Fruit fly (Drosophila melanogaster) whole organism, embryonic: ENCODE measurements around the gene CG31627.
A peak's percentile ranks its signal among the peaks of the same experiment; 100 is the strongest.

Source experiments
- Bdp1 ChIP-seq: fragments of 200-800 bp; sonication (Bioruptor generic); optimal IDR thresholded peaks from 3 replicates; lab custom pipeline; 2016; ENCODE audit warnings: missing biosample characterization, missing genetic modification characterization
- CG11085 ChIP-seq: fragments of 200-800 bp; sonication (Bioruptor generic); IDR thresholded peaks from 2 replicates; pipeline ENCODE4 v1.3.6; 2022; ENCODE audit warnings: missing biosample characterization, missing genetic modification characterization
- CG11560 ChIP-seq: fragments of 200-800 bp; sonication (Bioruptor generic); IDR thresholded peaks from 3 replicates; pipeline ENCODE4 v1.3.6; 2022; ENCODE audit warnings: missing biosample characterization, missing genetic modification characterization
- CG12219 ChIP-seq: fragments of 200-800 bp; sonication (Bioruptor generic); optimal IDR thresholded peaks from 3 replicates; lab custom pipeline; 2018; ENCODE audit warnings: missing biosample characterization, mild to moderate bottlenecking, missing genetic modification characterization
- CG14050 ChIP-seq: fragments of 200-800 bp; sonication (Bioruptor generic); IDR thresholded peaks from 3 replicates; pipeline ENCODE4 v1.3.6; 2022; ENCODE audit warnings: missing biosample characterization, missing genetic modification characterization
- CG15601 ChIP-seq: fragments of 200-800 bp; sonication (Bioruptor generic); optimal IDR thresholded peaks from 3 replicates; lab custom pipeline; 2019; ENCODE audit warnings: missing biosample characterization, mild to moderate bottlenecking, missing genetic modification characterization, moderate library complexity
- CG18476 ChIP-seq: fragments of 200-800 bp; sonication (Bioruptor generic); optimal IDR thresholded peaks from 2 replicates; lab custom pipeline; 2016; ENCODE audit warnings: missing biosample characterization, mild to moderate bottlenecking, missing genetic modification characterization
- CG2120 ChIP-seq: fragments of 200-800 bp; sonication (Bioruptor generic); optimal IDR thresholded peaks from 3 replicates; lab custom pipeline; 2016; ENCODE audit warnings: missing biosample characterization, missing genetic modification characterization
- CG30020 ChIP-seq: fragments of 200-800 bp; optimal IDR thresholded peaks from 2 replicates; lab custom pipeline; 2019; ENCODE audit warnings: missing biosample characterization, mild to moderate bottlenecking, missing genetic modification characterization, moderate library complexity
- CG3281 ChIP-seq: fragments of 200-800 bp; sonication (Bioruptor generic); optimal IDR thresholded peaks from 3 replicates; lab custom pipeline; 2017; ENCODE audit warnings: missing biosample characterization, mild to moderate bottlenecking, missing genetic modification characterization
- CG33557 ChIP-seq: fragments of 200-800 bp; sonication (Bioruptor generic); optimal IDR thresholded peaks from 2 replicates; lab custom pipeline; 2019; ENCODE audit warnings: missing biosample characterization, mild to moderate bottlenecking, missing genetic modification characterization, moderate library complexity
- CG3407 ChIP-seq: fragments of 200-800 bp; sonication (Bioruptor generic); optimal IDR thresholded peaks from 2 replicates; lab custom pipeline; 2018; ENCODE audit warnings: missing biosample characterization, mild to moderate bottlenecking, missing genetic modification characterization
- CG6791 ChIP-seq: fragments of 200-800 bp; sonication (Bioruptor generic); IDR thresholded peaks from 3 replicates; pipeline ENCODE4 v1.3.6; 2022; ENCODE audit warnings: missing biosample characterization, missing genetic modification characterization; ENCODE audit not compliant: partially characterized antibody
- CG6854 ChIP-seq: fragments of 200-800 bp; sonication (Bioruptor generic); optimal IDR thresholded peaks from 3 replicates; lab custom pipeline; 2017; ENCODE audit warnings: missing biosample characterization, mild to moderate bottlenecking, missing genetic modification characterization
- CG7745 ChIP-seq: fragments of 200-800 bp; sonication (Bioruptor generic); optimal IDR thresholded peaks from 2 replicates; lab custom pipeline; 2018; ENCODE audit warnings: missing biosample characterization, mild to moderate bottlenecking, missing genetic modification characterization, moderate library complexity
- CG8359 ChIP-seq: fragments of 200-800 bp; sonication (Bioruptor generic); optimal IDR thresholded peaks from 2 replicates; lab custom pipeline; 2017; ENCODE audit warnings: missing biosample characterization, mild to moderate bottlenecking, missing genetic modification characterization, borderline replicate concordance
- CG8478 ChIP-seq: fragments of >200 bp; optimal IDR thresholded peaks from 2 replicates; lab custom pipeline; 2018
- CG8924 ChIP-seq: fragments of 200-800 bp; optimal IDR thresholded peaks from 3 replicates; lab custom pipeline; 2019; ENCODE audit warnings: missing biosample characterization, mild to moderate bottlenecking, missing genetic modification characterization, moderate library complexity
- Dek ChIP-seq: fragments of 200-800 bp; sonication (Bioruptor generic); optimal IDR thresholded peaks from 3 replicates; lab custom pipeline; 2019; ENCODE audit warnings: missing biosample characterization, mild to moderate bottlenecking, missing genetic modification characterization, moderate library complexity
- H2.0 ChIP-seq: fragments of 200-800 bp; sonication (Bioruptor generic); IDR thresholded peaks from 2 replicates; pipeline ENCODE4 v1.3.6; 2022; ENCODE audit warnings: missing biosample characterization, missing genetic modification characterization
- HLH4C ChIP-seq: fragments of 200-800 bp; sonication (Bioruptor generic); IDR thresholded peaks from 3 replicates; pipeline ENCODE4 v1.3.6; 2022; ENCODE audit warnings: missing biosample characterization, missing genetic modification characterization; ENCODE audit not compliant: partially characterized antibody
- Max ChIP-seq: fragments of 200-800 bp; sonication (Bioruptor generic); optimal IDR thresholded peaks from 2 replicates; lab custom pipeline; 2016; ENCODE audit warnings: missing biosample characterization, mild to moderate bottlenecking, missing genetic modification characterization
- Poxn ChIP-seq: fragments of 200-800 bp; sonication (Bioruptor generic); IDR thresholded peaks from 2 replicates; pipeline ENCODE4 v1.3.6; 2022; ENCODE audit warnings: missing biosample characterization, missing genetic modification characterization
- Ptx1 ChIP-seq: fragments of 200-800 bp; sonication (Bioruptor generic); IDR thresholded peaks from 2 replicates; pipeline ENCODE4 v1.3.6; 2022; ENCODE audit warnings: missing biosample characterization, missing genetic modification characterization
- Rx ChIP-seq: fragments of 200-800 bp; sonication (Bioruptor generic); IDR thresholded peaks from 2 replicates; pipeline ENCODE4 v1.3.6; 2022; ENCODE audit warnings: missing biosample characterization, missing genetic modification characterization
- Sox100B ChIP-seq: fragments of 200-800 bp; sonication (Bioruptor generic); optimal IDR thresholded peaks from 3 replicates; lab custom pipeline; 2018; ENCODE audit warnings: missing biosample characterization, mild to moderate bottlenecking, missing genetic modification characterization
- Xrp1 ChIP-seq: fragments of 200-800 bp; sonication (Bioruptor generic); IDR thresholded peaks from 2 replicates; pipeline ENCODE4 v1.3.6; 2022; ENCODE audit warnings: missing biosample characterization, missing genetic modification characterization
- ase ChIP-seq: fragments of 200-800 bp; sonication (Bioruptor generic); IDR thresholded peaks from 3 replicates; pipeline ENCODE4 v1.3.6; 2022; ENCODE audit warnings: missing biosample characterization, missing genetic modification characterization
- bab2 ChIP-seq: fragments of 200-800 bp; sonication (Bioruptor generic); optimal IDR thresholded peaks from 2 replicates; lab custom pipeline; 2016; ENCODE audit warnings: missing biosample characterization, missing genetic modification characterization
- bbx ChIP-seq: fragments of 200-800 bp; sonication (Bioruptor generic); IDR thresholded peaks from 2 replicates; pipeline ENCODE4 v1.3.6; 2022; ENCODE audit warnings: missing biosample characterization, missing genetic modification characterization; ENCODE audit not compliant: partially characterized antibody
- bsh ChIP-seq, 2 experiments: fragments of 200-800 bp; sonication (Bioruptor generic); optimal IDR thresholded peaks; 2 replicates each; lab custom pipeline; 2017 to 2018; ENCODE audit warnings: mild to moderate bottlenecking in 2 of 2, missing biosample characterization in 2 of 2, missing genetic modification characterization in 2 of 2, moderate library complexity in 1 of 2
- btn ChIP-seq: fragments of 200-800 bp; sonication (Bioruptor generic); optimal IDR thresholded peaks from 2 replicates; lab custom pipeline; 2016; ENCODE audit warnings: missing biosample characterization, missing genetic modification characterization
- cg ChIP-seq: fragments of 200-800 bp; sonication (Bioruptor generic); optimal IDR thresholded peaks from 3 replicates; lab custom pipeline; 2019; ENCODE audit warnings: missing biosample characterization, mild to moderate bottlenecking, missing genetic modification characterization, moderate library complexity
- crol ChIP-seq: fragments of 200-800 bp; sonication (Bioruptor generic); IDR thresholded peaks from 2 replicates; pipeline ENCODE4 v1.3.6; 2022; ENCODE audit warnings: missing biosample characterization, missing genetic modification characterization
- dimm ChIP-seq: fragments of 200-800 bp; sonication (Bioruptor generic); IDR thresholded peaks from 2 replicates; pipeline ENCODE4 v1.3.6; 2022; ENCODE audit warnings: missing biosample characterization, missing genetic modification characterization
- dpn ChIP-seq, 2 experiments: fragments of 200-800 bp; sonication (Bioruptor generic); optimal IDR thresholded peaks; 3 replicates each; lab custom pipeline; 2016; ENCODE audit warnings: missing biosample characterization in 2 of 2, missing genetic modification characterization in 2 of 2
- ewg ChIP-seq: fragments of 200-800 bp; sonication (Bioruptor generic); optimal IDR thresholded peaks from 3 replicates; lab custom pipeline; 2017; ENCODE audit warnings: mild to moderate bottlenecking, missing biosample characterization, missing genetic modification reagents, missing genetic modification characterization
- inv ChIP-seq: fragments of 200-800 bp; sonication (Bioruptor generic); IDR thresholded peaks from 2 replicates; pipeline ENCODE4 v1.3.6; 2022; ENCODE audit warnings: missing biosample characterization, missing genetic modification characterization; ENCODE audit not compliant: partially characterized antibody
- klu ChIP-seq: fragments of 200-800 bp; sonication (Bioruptor generic); IDR thresholded peaks from 2 replicates; pipeline ENCODE4 v1.3.6; 2022; ENCODE audit warnings: missing biosample characterization, missing genetic modification characterization
- kni ChIP-seq: fragments of 200-800 bp; sonication (Bioruptor generic); optimal IDR thresholded peaks from 3 replicates; lab custom pipeline; 2017; ENCODE audit warnings: mild to moderate bottlenecking, missing biosample characterization, missing genetic modification reagents, missing genetic modification characterization
- maf-S ChIP-seq: fragments of 200-800 bp; sonication (Bioruptor generic); optimal IDR thresholded peaks from 2 replicates; lab custom pipeline; 2016; ENCODE audit warnings: missing biosample characterization, missing genetic modification characterization
- pho ChIP-seq: fragments of 200-800 bp; sonication (Bioruptor generic); optimal IDR thresholded peaks from 2 replicates; lab custom pipeline; 2016; ENCODE audit warnings: missing biosample characterization, missing genetic modification characterization
- phol ChIP-seq: fragments of 200-800 bp; sonication (Bioruptor generic); optimal IDR thresholded peaks from 3 replicates; lab custom pipeline; 2018; ENCODE audit warnings: missing biosample characterization, mild to moderate bottlenecking, missing genetic modification characterization, moderate library complexity
- sisA ChIP-seq: fragments of 200-800 bp; sonication (Bioruptor generic); IDR thresholded peaks from 2 replicates; pipeline ENCODE4 v1.3.6; 2022; ENCODE audit warnings: missing biosample characterization, missing genetic modification characterization
- sug ChIP-seq: fragments of 200-800 bp; optimal IDR thresholded peaks from 2 replicates; lab custom pipeline; 2019; ENCODE audit warnings: missing biosample characterization, mild to moderate bottlenecking, missing genetic modification characterization, moderate library complexity
- tin ChIP-seq: fragments of 200-800 bp; sonication (Bioruptor generic); optimal IDR thresholded peaks from 3 replicates; lab custom pipeline; 2016; ENCODE audit warnings: missing biosample characterization, missing genetic modification characterization
- trh ChIP-seq: fragments of 200-800 bp; sonication (Bioruptor generic); optimal IDR thresholded peaks from 2 replicates; lab custom pipeline; 2016; ENCODE audit warnings: missing biosample characterization, missing genetic modification characterization
- twi ChIP-seq: fragments of 200-800 bp; optimal IDR thresholded peaks from 2 replicates; lab custom pipeline; 2019; ENCODE audit warnings: missing biosample characterization, mild to moderate bottlenecking, missing genetic modification characterization, moderate library complexity
- wor ChIP-seq: fragments of 200-800 bp; sonication (Bioruptor generic); IDR thresholded peaks from 2 replicates; pipeline ENCODE4 v1.3.6; 2022; ENCODE audit warnings: missing biosample characterization, missing genetic modification characterization

CG31627 gene

dm6 chr2L:21168295-21169159 lies 4.5 kb upstream of the CG31627 start, which contains the start of the genes mAcon1, CG43345 and CG43346 (continued):
- TF ChIP-seq CG33557 (GFP tag; lab: Kevin White, UChicago) (peak; percentile 54), phol (tag; lab: Kevin White, UChicago) (peak; percentile 83), btn (peak; percentile 51), dpn (GFP tag; optimal IDR thresholded peaks at IDR 0.05; lab: Kevin White, UChicago) (peak; percentile 80 to 91), ase (no peak), klu (GFP tag; lab: Robert Waterston, UW) (peak; percentile 96), bsh (GFP tag; optimal IDR thresholded peaks at IDR 0.05; lab: Kevin White, UChicago) (peak; percentile 19 to 59), dimm (no peak), kni (GFP tag; lab: Kevin White, UChicago) (peak; percentile 79), tin (GFP tag; lab: Kevin White, UChicago) (peak; percentile 80), CG12219 (peak; percentile 60), CG6791 (GFP tag; lab: Robert Waterston, UW) (no peak), Ptx1 (GFP tag; lab: Robert Waterston, UW) (peak; percentile 78), CG7745 (tag; lab: Kevin White, UChicago) (no peak), CG11085 (GFP tag; lab: Robert Waterston, UW) (peak; percentile 35; the same call in 1 of the 2 replicates), wor (GFP tag; lab: Robert Waterston, UW) (no peak), CG14050 (GFP tag; lab: Robert Waterston, UW) (peak; percentile 27; the same call in 2 of the 3 replicates), Poxn (no peak), bbx (GFP tag; lab: Robert Waterston, UW) (no peak), sisA (GFP tag; lab: Robert Waterston, UW) (peak; percentile 60), CG6854 (GFP tag; lab: Kevin White, UChicago) (peak; percentile 7), CG15601 (tag; lab: Kevin White, UChicago) (no peak), CG8359 (GFP tag; lab: Kevin White, UChicago) (peak; percentile 24), HLH4C (GFP tag; lab: Robert Waterston, UW) (no peak), CG8478 (no peak), inv (peak; percentile 31; the same call in 1 of the 2 replicates), trh (GFP tag; lab: Kevin White, UChicago) (peak; percentile 28), maf-S (GFP tag; lab: Kevin White, UChicago) (peak; percentile 78), CG18476 (GFP tag; lab: Kevin White, UChicago) (peak; percentile 68), CG3407 (GFP tag; lab: Kevin White, UChicago) (no peak), H2.0 (GFP tag; lab: Robert Waterston, UW) (no peak), CG2120 (GFP tag; lab: Kevin White, UChicago) (peak; percentile 93), ewg (GFP tag; lab: Kevin White, UChicago) (peak; percentile 81), crol (GFP tag; lab: Robert Waterston, UW) (no peak), cg (GFP tag; lab: Kevin White, UChicago) (no peak), Sox100B (GFP tag; lab: Kevin White, UChicago) (peak; percentile 79), Dek (tag; lab: Kevin White, UChicago) (peak; percentile 74), Bdp1 (GFP tag; lab: Kevin White, UChicago) (peak; percentile 86), Rx (0 out of 2 replicates have a peak, but pooled peaks have one; percentile 33), CG3281 (peak; percentile 86), Xrp1 (GFP tag; lab: Robert Waterston, UW) (peak; percentile 79), twi (tag; lab: Kevin White, UChicago) (peak; percentile 69), CG11560 (tag; lab: Robert Waterston, UW) (peak; percentile 55; the same call in 1 of the 3 replicates), sug (tag; lab: Kevin White, UChicago) (peak; percentile 89), Max (GFP tag; lab: Kevin White, UChicago) (peak; percentile 82), CG8924 (tag; lab: Kevin White, UChicago) (no peak), pho (GFP tag; lab: Kevin White, UChicago) (peak; percentile 94), bab2 (GFP tag; lab: Kevin White, UChicago) (peak; percentile 85), CG30020 (tag; lab: Kevin White, UChicago) (peak; percentile 69)
